Fruit fly (Drosophila melanogaster) whole organism, pupa: ENCODE measurements around the gene CG2224.

ENCODE experiments used
- CG10348 ChIP-seq: fragments of 200-800 bp; sonication (Bioruptor generic); IDR thresholded peaks from 2 replicates; pipeline ENCODE4 v1.3.6; 2022; ENCODE audit warnings: missing biosample characterization, missing genetic modification characterization
- CG12605 ChIP-seq: fragments of 200-800 bp; sonication (Bioruptor generic); IDR thresholded peaks from 2 replicates; pipeline ENCODE4 v1.3.6; 2022; ENCODE audit warnings: missing biosample characterization, missing genetic modification characterization
- CG14655 ChIP-seq: fragments of 200-800 bp; sonication (Bioruptor generic); optimal IDR thresholded peaks from 3 replicates; lab custom pipeline; 2017; ENCODE audit warnings: mild to moderate bottlenecking, missing biosample characterization, missing genetic modification reagents, missing genetic modification characterization
- CG15710 ChIP-seq: fragments of 200-800 bp; sonication (Bioruptor generic); optimal IDR thresholded peaks from 2 replicates; lab custom pipeline; 2018; ENCODE audit warnings: missing biosample characterization, mild to moderate bottlenecking, missing genetic modification characterization, moderate library complexity
- CG17806 ChIP-seq: fragments of 200-800 bp; sonication (Bioruptor generic); optimal IDR thresholded peaks from 2 replicates; lab custom pipeline; 2018; ENCODE audit warnings: missing biosample characterization, mild to moderate bottlenecking, missing genetic modification characterization, moderate library complexity
- CG32121 ChIP-seq: fragments of 200-800 bp; sonication (Bioruptor generic); IDR thresholded peaks from 2 replicates; pipeline ENCODE4 v1.3.6; 2022; ENCODE audit warnings: missing biosample characterization, missing genetic modification characterization
- CG8159 ChIP-seq: fragments of 200-800 bp; sonication (Bioruptor generic); optimal IDR thresholded peaks from 3 replicates; lab custom pipeline; 2018; ENCODE audit warnings: missing biosample characterization, mild to moderate bottlenecking, missing genetic modification characterization, moderate library complexity
- CG8301 ChIP-seq: fragments of 200-800 bp; sonication (Bioruptor generic); optimal IDR thresholded peaks from 2 replicates; lab custom pipeline; 2018; ENCODE audit warnings: missing biosample characterization, mild to moderate bottlenecking, missing genetic modification characterization
- CG9948 ChIP-seq: fragments of 200-800 bp; sonication (Bioruptor generic); optimal IDR thresholded peaks from 2 replicates; lab custom pipeline; 2018; ENCODE audit warnings: missing biosample characterization, mild to moderate bottlenecking, missing genetic modification characterization, moderate library complexity
- EcR ChIP-seq: fragments of 200-800 bp; sonication (Bioruptor generic); optimal IDR thresholded peaks from 3 replicates; lab custom pipeline; 2019; ENCODE audit warnings: missing biosample characterization, missing genetic modification characterization, mild to moderate bottlenecking, moderate library complexity, missing genetic modification reagents
- Ets98B ChIP-seq: fragments of 200-800 bp; sonication (Bioruptor generic); IDR thresholded peaks from 2 replicates; pipeline ENCODE4 v1.3.6; 2022; ENCODE audit warnings: missing biosample characterization, missing genetic modification characterization
- Snoo ChIP-seq: fragments of 200-800 bp; sonication (Bioruptor generic); optimal IDR thresholded peaks from 3 replicates; lab custom pipeline; 2017; ENCODE audit warnings: missing biosample characterization, mild to moderate bottlenecking, missing genetic modification characterization, inconsistent platforms
- gl ChIP-seq: fragments of 200-800 bp; sonication (Bioruptor generic); optimal IDR thresholded peaks from 2 replicates; lab custom pipeline; 2018; ENCODE audit warnings: missing biosample characterization, mild to moderate bottlenecking, missing genetic modification characterization
- rn ChIP-seq: fragments of 200-800 bp; sonication (Bioruptor generic); IDR thresholded peaks from 2 replicates; pipeline ENCODE4 v1.3.6; 2022; ENCODE audit warnings: missing biosample characterization, missing genetic modification characterization

DNA sequence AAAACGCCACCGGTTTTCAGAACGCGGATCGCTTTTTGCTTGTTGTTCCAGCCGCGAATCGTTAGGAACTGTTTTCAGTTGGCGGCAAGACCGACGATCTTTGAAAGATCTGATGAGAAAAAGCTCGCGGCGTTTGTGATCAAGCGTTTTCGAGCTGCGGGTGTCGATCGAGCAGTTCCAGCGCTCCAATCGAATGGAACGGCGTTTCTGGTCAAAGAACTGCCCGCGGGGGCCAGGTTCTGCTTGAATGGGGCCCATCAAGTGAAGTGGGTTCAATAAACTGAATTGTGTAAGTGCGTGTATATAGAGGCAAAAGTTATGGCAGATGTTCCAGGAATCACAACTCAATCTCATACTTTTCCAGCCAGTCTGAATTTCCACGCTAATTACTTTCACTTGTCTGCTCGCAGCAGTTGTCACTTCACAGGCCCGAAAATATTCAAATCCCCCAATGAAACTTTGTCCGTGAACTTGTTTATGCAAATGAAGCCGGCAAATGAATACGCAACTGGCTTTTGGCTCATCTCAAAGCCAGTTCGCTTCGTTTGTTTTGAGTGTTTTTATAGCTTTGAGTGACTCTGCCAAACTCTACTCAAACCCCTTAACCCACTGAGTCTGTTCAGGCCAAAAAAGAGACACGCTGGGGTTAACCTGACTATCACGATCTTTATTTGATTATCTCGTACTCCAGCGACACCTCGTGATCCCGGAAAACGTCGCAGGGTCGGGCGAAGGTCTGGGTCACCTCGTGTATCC, 37.2 kb upstream of the CG2224 start, which contains the start of gene PH4alphaMP:
- no peak for TF ChIP-seq gl (tag; lab: Kevin White, UChicago)
- no peak for TF ChIP-seq Snoo
- no peak for TF ChIP-seq CG14655 (GFP tag; lab: Kevin White, UChicago)
- no peak for TF ChIP-seq EcR
- TF ChIP-seq rn (GFP tag; lab: Robert Waterston, UW), result no peak
- TF ChIP-seq CG15710 (tag; lab: Kevin White, UChicago), result no peak
- TF ChIP-seq CG8159 (tag; lab: Kevin White, UChicago), result no peak
- TF ChIP-seq CG9948 (tag; lab: Kevin White, UChicago), result no peak
- no peak for TF ChIP-seq CG10348 (GFP tag; lab: Robert Waterston, UW)
- TF ChIP-seq CG32121 (GFP tag; lab: Robert Waterston, UW), result no peak
- TF ChIP-seq CG17806 (tag; lab: Kevin White, UChicago), result no peak
- TF ChIP-seq CG8301, result no peak
- TF ChIP-seq Ets98B (GFP tag; lab: Robert Waterston, UW), result no peak
- TF ChIP-seq CG12605, result no peak
